Worm (Caenorhabditis elegans) whole organism, late embryonic: ENCODE data around the gene clec-143.

Experiments used
- C08G9.2 ChIP-seq: sonication (generic microtip); optimal IDR thresholded peaks from 2 replicates; lab custom pipeline; 2016; ENCODE audit warnings: mild to moderate bottlenecking, missing genetic modification characterization, moderate library complexity, missing compliant biosample characterization
- F13H6.1 ChIP-seq: sonication (generic microtip); optimal IDR thresholded peaks from 2 replicates; lab custom pipeline; 2016; ENCODE audit warnings: missing genetic modification characterization, missing compliant biosample characterization
- K02D7.2 ChIP-seq: sonication (generic microtip); optimal IDR thresholded peaks from 2 replicates; lab custom pipeline; 2017; ENCODE audit warnings: mild to moderate bottlenecking, missing genetic modification characterization, missing compliant biosample characterization
- K09A11.1 ChIP-seq: sonication (generic microtip); optimal IDR thresholded peaks from 2 replicates; lab custom pipeline; 2017; ENCODE audit warnings: antibody characterized with exemption, mild to moderate bottlenecking, missing genetic modification characterization, missing compliant biosample characterization; ENCODE audit not compliant: insufficient read depth
- Y22D7AL.16 ChIP-seq: sonication (generic microtip); optimal IDR thresholded peaks from 2 replicates; lab custom pipeline; 2016; ENCODE audit warnings: missing genetic modification characterization, missing compliant biosample characterization
- ahr-1 ChIP-seq: sonication (generic microtip); optimal IDR thresholded peaks from 2 replicates; lab custom pipeline; 2016; ENCODE audit warnings: missing genetic modification characterization, missing compliant biosample characterization
- ceh-18 ChIP-seq: sonication (generic microtip); optimal IDR thresholded peaks from 2 replicates; lab custom pipeline; 2016; ENCODE audit warnings: missing genetic modification characterization, missing compliant biosample characterization
- ceh-19 ChIP-seq: fragments of 200-800 bp; sonication (Bioruptor generic); optimal IDR thresholded peaks from 2 replicates; lab custom pipeline; 2018; ENCODE audit warnings: mild to moderate bottlenecking, missing genetic modification characterization, missing compliant biosample characterization
- ceh-2 ChIP-seq: sonication (generic microtip); optimal IDR thresholded peaks from 2 replicates; lab custom pipeline; 2016; ENCODE audit warnings: missing genotype, missing genetic modification characterization, missing compliant biosample characterization
- ceh-22 ChIP-seq: sonication (generic microtip); optimal IDR thresholded peaks from 2 replicates; lab custom pipeline; 2017; ENCODE audit warnings: missing biosample characterization, missing genetic modification characterization
- ceh-24 ChIP-seq: sonication (generic microtip); optimal IDR thresholded peaks from 2 replicates; lab custom pipeline; 2016; ENCODE audit warnings: mild to moderate bottlenecking, missing genetic modification characterization, missing compliant biosample characterization
- ceh-31 ChIP-seq: sonication (generic microtip); optimal IDR thresholded peaks from 2 replicates; lab custom pipeline; 2016; ENCODE audit warnings: missing genetic modification characterization, missing compliant biosample characterization
- ceh-48 ChIP-seq: sonication (generic microtip); optimal IDR thresholded peaks from 2 replicates; lab custom pipeline; 2016; ENCODE audit warnings: missing genetic modification characterization, inconsistent platforms, missing compliant biosample characterization
- ceh-6 ChIP-seq: fragments of 200-800 bp; sonication (Bioruptor generic); optimal IDR thresholded peaks from 2 replicates; lab custom pipeline; 2018; ENCODE audit warnings: mild to moderate bottlenecking, missing genetic modification characterization, missing compliant biosample characterization
- ceh-9 ChIP-seq: sonication (generic microtip); optimal IDR thresholded peaks from 2 replicates; lab custom pipeline; 2016; ENCODE audit warnings: mild to moderate bottlenecking, missing genetic modification characterization, inconsistent platforms, missing compliant biosample characterization
- dmd-4 ChIP-seq: sonication (generic microtip); optimal IDR thresholded peaks from 2 replicates; lab custom pipeline; 2016; ENCODE audit warnings: borderline replicate concordance, missing genetic modification characterization, missing compliant biosample characterization
- elt-2 ChIP-seq: sonication (generic microtip); optimal IDR thresholded peaks from 2 replicates; lab custom pipeline; 2016; ENCODE audit warnings: missing genetic modification reagents, missing genetic modification characterization, missing compliant biosample characterization
- gmeb-2 ChIP-seq: sonication (generic microtip); optimal IDR thresholded peaks from 2 replicates; lab custom pipeline; 2016; ENCODE audit warnings: missing genetic modification characterization, inconsistent platforms, missing compliant biosample characterization
- hlh-13 ChIP-seq: fragments of 200-800 bp; sonication (Bioruptor generic); optimal IDR thresholded peaks from 2 replicates; lab custom pipeline; 2018; ENCODE audit warnings: mild to moderate bottlenecking, missing genetic modification characterization, missing compliant biosample characterization
- hlh-30 ChIP-seq: sonication (generic microtip); optimal IDR thresholded peaks from 2 replicates; lab custom pipeline; 2017; ENCODE audit warnings: antibody characterized with exemption, missing genetic modification characterization, missing compliant biosample characterization; ENCODE audit not compliant: insufficient read depth
- hlh-6 ChIP-seq: sonication (generic microtip); optimal IDR thresholded peaks from 2 replicates; lab custom pipeline; 2016; ENCODE audit warnings: missing genotype, missing genetic modification characterization, missing compliant biosample characterization
- hlh-8 ChIP-seq: sonication (generic microtip); optimal IDR thresholded peaks from 2 replicates; lab custom pipeline; 2016; ENCODE audit warnings: missing genotype, missing genetic modification characterization, missing compliant biosample characterization
- lin-11 ChIP-seq: fragments of 200-800 bp; sonication (Bioruptor generic); optimal IDR thresholded peaks from 2 replicates; lab custom pipeline; 2018; ENCODE audit warnings: mild to moderate bottlenecking, missing genetic modification characterization, missing compliant biosample characterization
- nfya-1 ChIP-seq: sonication (generic microtip); optimal IDR thresholded peaks from 2 replicates; lab custom pipeline; 2017; ENCODE audit warnings: missing genetic modification characterization, mild to moderate bottlenecking, missing compliant biosample characterization, antibody characterized with exemption, moderate library complexity
- nhr-11 ChIP-seq: fragments of 150-350 bp; optimal IDR thresholded peaks from 2 replicates; lab custom pipeline; 2014; ENCODE audit warnings: missing biosample characterization, missing genetic modification characterization
- npax-4 ChIP-seq: sonication (generic microtip); optimal IDR thresholded peaks from 2 replicates; lab custom pipeline; 2016; ENCODE audit warnings: missing genetic modification characterization, missing compliant biosample characterization
- odd-2 ChIP-seq: sonication (generic microtip); optimal IDR thresholded peaks from 2 replicates; lab custom pipeline; 2017; ENCODE audit warnings: antibody characterized with exemption, mild to moderate bottlenecking, missing genetic modification characterization, missing compliant biosample characterization
- pha-2 ChIP-seq: sonication (generic microtip); optimal IDR thresholded peaks from 2 replicates; lab custom pipeline; 2017; ENCODE audit warnings: mild to moderate bottlenecking, missing genetic modification characterization, missing compliant biosample characterization
- rnt-1 ChIP-seq: sonication (generic microtip); optimal IDR thresholded peaks from 2 replicates; lab custom pipeline; 2016; ENCODE audit warnings: missing genetic modification characterization, missing compliant biosample characterization
- sdc-2 ChIP-seq: sonication (generic microtip); optimal IDR thresholded peaks from 2 replicates; lab custom pipeline; 2016; ENCODE audit warnings: missing genotype, missing genetic modification characterization, missing compliant biosample characterization
- sox-4 ChIP-seq: sonication (generic microtip); optimal IDR thresholded peaks from 2 replicates; lab custom pipeline; 2017; ENCODE audit warnings: mild to moderate bottlenecking, missing genetic modification characterization, inconsistent platforms, missing compliant biosample characterization
- syd-9 ChIP-seq: sonication (generic microtip); optimal IDR thresholded peaks from 2 replicates; lab custom pipeline; 2016; ENCODE audit warnings: mild to moderate bottlenecking, missing genetic modification characterization, moderate library complexity, missing compliant biosample characterization
- ttx-3 ChIP-seq: sonication (generic microtip); optimal IDR thresholded peaks from 2 replicates; lab custom pipeline; 2016; ENCODE audit warnings: missing genetic modification reagents, missing genetic modification characterization, missing compliant biosample characterization
- unc-3 ChIP-seq, 2 experiments: fragments of 200-800 bp in 1 of 2; sonication (Bioruptor generic) in 1 of 2; sonication (generic microtip) in 1 of 2; conservative IDR thresholded peaks in 1 of 2; optimal IDR thresholded peaks in 1 of 2; 2 replicates each; pipeline versions ENCODE4 v1.3.6 to Lab custom; 2016 to 2022; ENCODE audit warnings: missing compliant biosample characterization in 2 of 2, missing genetic modification characterization in 2 of 2, missing genetic modification reagents in 1 of 2
- unc-55 ChIP-seq: sonication (generic microtip); optimal IDR thresholded peaks from 2 replicates; lab custom pipeline; 2017; ENCODE audit warnings: missing biosample characterization, missing genetic modification reagents, missing genetic modification characterization
- zip-5 ChIP-seq: sonication (generic microtip); optimal IDR thresholded peaks from 2 replicates; lab custom pipeline; 2016; ENCODE audit warnings: missing genetic modification characterization, missing compliant biosample characterization
- ztf-16 ChIP-seq: sonication (generic microtip); optimal IDR thresholded peaks from 2 replicates; lab custom pipeline; 2017; ENCODE audit warnings: missing genetic modification characterization, missing compliant biosample characterization

clec-143 gene

ce11 chrII:10502491-10503063 lies 32.5 kb upstream of the clec-143 start, which contains the start of gene myrf-1 (continued):
- no peak for TF ChIP-seq ceh-24 (tag; lab: Kevin White, UChicago)
- TF ChIP-seq ceh-6 (GFP tag; lab: Kevin White, UChicago): peak; percentile 21
- TF ChIP-seq K02D7.2 (tag; lab: Kevin White, UChicago): no peak
- peak; percentile 55 for TF ChIP-seq hlh-30
- TF ChIP-seq odd-2: no peak
- TF ChIP-seq Y22D7AL.16: no peak
- TF ChIP-seq unc-3 (GFP tag; conservative IDR thresholded peaks at IDR 0.05; lab: Robert Waterston, UW): no peak
- TF ChIP-seq unc-3 (tag; optimal IDR thresholded peaks at IDR 0.05; lab: Kevin White, UChicago): no peak
- TF ChIP-seq ztf-16 (tag; lab: Kevin White, UChicago): no peak
- TF ChIP-seq lin-11: peak; percentile 28
- TF ChIP-seq hlh-6 (tag; lab: Kevin White, UChicago): no peak
- TF ChIP-seq syd-9 (tag; lab: Kevin White, UChicago): peak; percentile 70
- TF ChIP-seq hlh-8 (tag; lab: Kevin White, UChicago): peak; percentile 44
- no peak for TF ChIP-seq npax-4 (tag; lab: Kevin White, UChicago)
- TF ChIP-seq unc-55 (GFP tag; lab: Kevin White, UChicago): peak; percentile 15
- no peak for TF ChIP-seq pha-2 (tag; lab: Kevin White, UChicago)
- no peak for TF ChIP-seq zip-5 (tag; lab: Kevin White, UChicago)
- peak; percentile 77 for TF ChIP-seq C08G9.2
- no peak for TF ChIP-seq ceh-22 (tag; lab: Kevin White, UChicago)
- peak; percentile 63 for TF ChIP-seq K09A11.1 (tag; lab: Kevin White, UChicago)
- TF ChIP-seq ttx-3 (tag; lab: Kevin White, UChicago): no peak
- TF ChIP-seq ceh-2 (tag; lab: Kevin White, UChicago): peak; percentile 45
- TF ChIP-seq sox-4: no peak
- TF ChIP-seq elt-2 (tag; lab: Kevin White, UChicago): peak; percentile 17
- no peak for TF ChIP-seq dmd-4 (tag; lab: Kevin White, UChicago)

- TF ChIP-seq ceh-18 (tag; lab: Kevin White, UChicago): peak; percentile 22
- no peak for TF ChIP-seq ceh-19 (GFP tag; lab: Kevin White, UChicago)
- peak; percentile 25 for TF ChIP-seq nfya-1
- TF ChIP-seq rnt-1: peak; percentile 44
- peak; percentile 28 for TF ChIP-seq ceh-31 (tag; lab: Kevin White, UChicago)
- no peak for TF ChIP-seq sox-4
- TF ChIP-seq F13H6.1 (tag; lab: Kevin White, UChicago): peak; percentile 3
Measured at ce11 chrII:10501578-10501977, 31.5 kb upstream of the clec-143 start.

- no peak for TF ChIP-seq gmeb-2
- TF ChIP-seq hlh-30: no peak
- no peak for TF ChIP-seq ceh-19 (GFP tag; lab: Kevin White, UChicago)
- no peak for TF ChIP-seq K09A11.1 (tag; lab: Kevin White, UChicago)
- no peak for TF ChIP-seq ceh-9 (tag; lab: Kevin White, UChicago)
- no peak for TF ChIP-seq ztf-16 (tag; lab: Kevin White, UChicago)
- no peak for TF ChIP-seq K02D7.2 (tag; lab: Kevin White, UChicago)
- no peak for TF ChIP-seq unc-55 (GFP tag; lab: Kevin White, UChicago)
- TF ChIP-seq hlh-13 (GFP tag; lab: Kevin White, UChicago): no peak
- no peak for TF ChIP-seq ceh-48 (tag; lab: Kevin White, UChicago)
- TF ChIP-seq hlh-6 (tag; lab: Kevin White, UChicago): no peak
- TF ChIP-seq sdc-2: no peak
- no peak for TF ChIP-seq ceh-18 (tag; lab: Kevin White, UChicago)
- TF ChIP-seq nhr-11 (tag; lab: Kevin White, UChicago): no peak
- no peak for TF ChIP-seq ahr-1 (tag; lab: Kevin White, UChicago)
- TF ChIP-seq nfya-1: no peak
Measured at ce11 chrII:10500674-10501073, 30.6 kb upstream of the clec-143 start.
